Fruit fly (Drosophila melanogaster): ENCODE results near the gene CG8004.

The CG8004 gene

dm6 chr3L:19928435-19929011 is at the start of gene CG8004, which contains the start of gene RhoGDI (continued):
- TF ChIP-seq TFAM (GFP tag; optimal IDR thresholded peaks at IDR 0.05) = no peak
- no peak for TF ChIP-seq CG10565 (GFP tag; optimal IDR thresholded peaks at IDR 0.05)
- peak; percentile 15 for TF ChIP-seq Nf-YB (GFP tag; optimal IDR thresholded peaks at IDR 0.05)
- no peak for TF ChIP-seq sd (tag; optimal IDR thresholded peaks at IDR 0.05)
- TF ChIP-seq CG4424 (GFP tag; optimal IDR thresholded peaks at IDR 0.05) = peak; percentile 57
- peak; percentile 60; the same call in 1 of the 2 replicates for TF ChIP-seq CG13287 (GFP tag; IDR thresholded peaks at IDR 0.05; ENCODE audit: partially characterized antibody)
- no peak for TF ChIP-seq crol (GFP tag; IDR thresholded peaks at IDR 0.05)
- TF ChIP-seq Dbx (GFP tag; IDR thresholded peaks at IDR 0.05) = peak; percentile 51; the same call in 2 of the 3 replicates
- no peak for TF ChIP-seq ac (GFP tag; optimal IDR thresholded peaks at IDR 0.05)
- TF ChIP-seq CG8281 (tag; optimal IDR thresholded peaks at IDR 0.05) = no peak
- TF ChIP-seq HLH54F (GFP tag; optimal IDR thresholded peaks at IDR 0.05) = peak; percentile 76
- no peak for TF ChIP-seq CG6272 (GFP tag; IDR thresholded peaks at IDR 0.05)
- no peak for TF ChIP-seq Hr39 (optimal IDR thresholded peaks at IDR 0.05)
- TF ChIP-seq sr (GFP tag; IDR thresholded peaks at IDR 0.05) = no peak
- TF ChIP-seq Dip2 (GFP tag; IDR thresholded peaks at IDR 0.05) = no peak
- TF ChIP-seq CG8290 (GFP tag; optimal IDR thresholded peaks at IDR 0.05) = peak; percentile 39
- peak in 1 of 2 experiments; percentile 30 for TF ChIP-seq CG8290 (tag; optimal IDR thresholded peaks at IDR 0.05)
- TF ChIP-seq Xrp1 (GFP tag; IDR thresholded peaks at IDR 0.05) = peak; percentile 67
- no peak for TF ChIP-seq bowl (GFP tag; IDR thresholded peaks at IDR 0.05)
- TF ChIP-seq bcd (GFP tag; optimal IDR thresholded peaks at IDR 0.05) = peak; percentile 53
- no peak for TF ChIP-seq peb (GFP tag; IDR thresholded peaks at IDR 0.05)
- peak; percentile 56; the same call in 1 of the 2 replicates for TF ChIP-seq Rx (GFP tag; IDR thresholded peaks at IDR 0.05)
- no peak for TF ChIP-seq CG6175 (GFP tag; IDR thresholded peaks at IDR 0.05)
- peak; percentile 32 for TF ChIP-seq CG3995 (GFP tag; optimal IDR thresholded peaks at IDR 0.05)
- TF ChIP-seq CG18476 (GFP tag; optimal IDR thresholded peaks at IDR 0.05) = peak; percentile 74
- peak; percentile 11 for TF ChIP-seq CG3163 (GFP tag; optimal IDR thresholded peaks at IDR 0.05)
- peak; percentile 79 for TF ChIP-seq CG17829 (tag; optimal IDR thresholded peaks at IDR 0.05)
- TF ChIP-seq CG11504 (tag; optimal IDR thresholded peaks at IDR 0.05) = peak; percentile 67
- TF ChIP-seq CG34224 (GFP tag; IDR thresholded peaks at IDR 0.05; ENCODE audit: partially characterized antibody) = no peak
- peak; percentile 62 for TF ChIP-seq Ptx1 (GFP tag; IDR thresholded peaks at IDR 0.05)
- peak; percentile 65 for TF ChIP-seq Fer3 (tag; optimal IDR thresholded peaks at IDR 0.05)
- TF ChIP-seq inv (GFP tag; IDR thresholded peaks at IDR 0.05; ENCODE audit: partially characterized antibody) = no peak
- peak; percentile 62 for TF ChIP-seq CG31441 (GFP tag; IDR thresholded peaks at IDR 0.05)
- TF ChIP-seq CG14860 (GFP tag; IDR thresholded peaks at IDR 0.05; ENCODE audit: partially characterized antibody) = no peak
- TF ChIP-seq grn (GFP tag; optimal IDR thresholded peaks at IDR 0.05) = no peak
- TF ChIP-seq tap (tag; optimal IDR thresholded peaks at IDR 0.05) = peak; percentile 12
- 0 out of 4 replicates have a peak, but pooled peaks have one; percentile 30 for TF ChIP-seq Gug (GFP tag; IDR thresholded peaks at IDR 0.05)
- TF ChIP-seq Rfx (GFP tag; IDR thresholded peaks at IDR 0.05) = peak; percentile 72
- TF ChIP-seq CHES-1-like (GFP tag; optimal IDR thresholded peaks at IDR 0.05) = peak; percentile 52
- peak; percentile 67 to 77 for TF ChIP-seq dpn (GFP tag; optimal IDR thresholded peaks at IDR 0.05)
- peak; percentile 49 for TF ChIP-seq Meics (GFP tag; optimal IDR thresholded peaks at IDR 0.05)
- TF ChIP-seq dysf (GFP tag; IDR thresholded peaks at IDR 0.05) = peak; percentile 60; the same call in 2 of the 3 replicates
- no peak for TF ChIP-seq CG5180 (GFP tag; optimal IDR thresholded peaks at IDR 0.05)
- TF ChIP-seq E2f2 (GFP tag; IDR thresholded peaks at IDR 0.05) = peak; percentile 52
- TF ChIP-seq schlank (tag; optimal IDR thresholded peaks at IDR 0.05) = no peak
- TF ChIP-seq CG6254 (GFP tag; optimal IDR thresholded peaks at IDR 0.05) = no peak
- TF ChIP-seq h (optimal IDR thresholded peaks at IDR 0.05) = no peak
- no peak for TF ChIP-seq Usf (GFP tag; optimal IDR thresholded peaks at IDR 0.05)
- TF ChIP-seq Doc3 (GFP tag; IDR thresholded peaks at IDR 0.05; ENCODE audit: partially characterized antibody) = no peak
- TF ChIP-seq Myb (GFP tag; optimal IDR thresholded peaks at IDR 0.05) = peak; percentile 32
- TF ChIP-seq CG16813 (GFP tag; IDR thresholded peaks at IDR 0.05; ENCODE audit: partially characterized antibody) = no peak
